Worm (Caenorhabditis elegans) whole organism, mixed stage, embryonic: Measurements from ENCODE around the gene srh-89.

Experiments used
- elt-1 ChIP-seq: sonication (generic microtip); optimal IDR thresholded peaks from 2 replicates; lab custom pipeline; 2017; ENCODE audit warnings: missing genetic modification characterization, mild to moderate bottlenecking, missing compliant biosample characterization, antibody characterized with exemption, moderate library complexity, borderline replicate concordance; ENCODE audit not compliant: insufficient read depth
- lin-13 ChIP-seq: fragments of 150-350 bp; optimal IDR thresholded peaks from 2 replicates; lab custom pipeline; 2014; ENCODE audit warnings: missing biosample characterization, missing genetic modification characterization
- mep-1 ChIP-seq: fragments of 150-350 bp; optimal IDR thresholded peaks from 2 replicates; lab custom pipeline; 2017; ENCODE audit warnings: missing biosample characterization, missing genetic modification reagents, missing genetic modification characterization, inconsistent platforms
- nhr-12 ChIP-seq: fragments of 150-350 bp; optimal IDR thresholded peaks from 2 replicates; lab custom pipeline; 2014; ENCODE audit warnings: missing biosample characterization, missing genetic modification characterization
- nhr-237 ChIP-seq: fragments of 150-350 bp; optimal IDR thresholded peaks from 2 replicates; lab custom pipeline; 2014; ENCODE audit warnings: missing biosample characterization, missing genetic modification characterization
- unc-39 ChIP-seq: fragments of 150-350 bp; optimal IDR thresholded peaks from 2 replicates; lab custom pipeline; 2014; ENCODE audit warnings: missing biosample characterization, missing genetic modification characterization
- unc-62 ChIP-seq: fragments of 150-350 bp; optimal IDR thresholded peaks from 2 replicates; lab custom pipeline; 2014; ENCODE audit warnings: missing biosample characterization, missing genetic modification reagents, missing genetic modification characterization

DNA sequence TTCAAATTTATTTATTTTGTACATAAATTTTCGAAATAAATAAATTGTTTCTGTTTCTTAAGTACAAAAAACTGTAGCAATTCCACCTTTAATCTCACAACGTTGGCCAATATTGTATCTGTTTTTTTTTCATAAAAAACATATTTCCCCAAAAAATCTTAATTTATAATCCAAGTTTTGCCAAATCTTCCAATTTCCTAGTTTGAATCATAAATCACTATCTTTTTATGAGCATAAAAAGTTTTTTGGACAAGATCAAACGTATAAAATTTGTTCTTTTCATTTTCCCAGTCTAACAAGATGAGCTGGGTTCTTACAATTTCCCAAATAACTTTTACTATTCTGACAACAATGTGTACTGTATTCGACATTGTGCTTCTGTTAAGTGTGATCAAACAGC, 44.4 kb downstream of the srh-89 start, which contains the start of gene srxa-4:
- TF ChIP-seq unc-62 (no peak), elt-1 (tag; lab: Kevin White, UChicago) (no peak), unc-39 (tag; lab: Kevin White, UChicago) (no peak), nhr-237 (tag; lab: Kevin White, UChicago) (no peak), nhr-12 (tag; lab: Kevin White, UChicago) (no peak), mep-1 (tag; lab: Kevin White, UChicago) (no peak), lin-13 (no peak)
